Fruit fly (Drosophila melanogaster): ENCODE data around the gene ssp6.

dm6 chr3L:6097270-6097669 lies 20.7 kb downstream of the ssp6 start, which contains the start of gene Ets65A:
- no peak for TF ChIP-seq Hnf4 (GFP tag; optimal IDR thresholded peaks at IDR 0.05)
- TF ChIP-seq h (GFP tag; optimal IDR thresholded peaks at IDR 0.05): no peak
- no peak for TF ChIP-seq usp (GFP tag; optimal IDR thresholded peaks at IDR 0.05)
- TF ChIP-seq Vsx2 (GFP tag; optimal IDR thresholded peaks at IDR 0.05; ENCODE audit: partially characterized antibody): no peak
- no peak for TF ChIP-seq lola (GFP tag; optimal IDR thresholded peaks at IDR 0.05)
- no peak for TF ChIP-seq Hr83 (GFP tag; optimal IDR thresholded peaks at IDR 0.05; ENCODE audit: poor library complexity, severe bottlenecking)
- no peak for TF ChIP-seq OdsH (GFP tag; optimal IDR thresholded peaks at IDR 0.05)
- no peak for TF ChIP-seq Sp1 (GFP tag; optimal IDR thresholded peaks at IDR 0.05)

Measured in whole organism, wandering third instar larva.